Worm (Caenorhabditis elegans): ENCODE measurements around the gene C23H5.12.
A peak's percentile ranks its signal among the peaks of the same experiment; 100 is the strongest.

Gene C23H5.12

ce11 chrIV:2113362-2114056, 19.8 kb upstream of the C23H5.12 start, which contains the start of gene C23H5.8:
TSS of gene C23H5.8 (minus strand) at chrIV:2113412.
- no peak for TF ChIP-seq F13C5.2 (tag; optimal IDR thresholded peaks at IDR 0.05)

- no peak for TF ChIP-seq aly-1 (tag; optimal IDR thresholded peaks at IDR 0.05)
- no peak for TF ChIP-seq flt-1 (GFP tag; IDR thresholded peaks at IDR 0.05)
- TF ChIP-seq ets-7 (tag; optimal IDR thresholded peaks at IDR 0.05), result no peak
- TF ChIP-seq tbx-11 (GFP tag; IDR thresholded peaks at IDR 0.05), result no peak
- TF ChIP-seq hmg-4 (GFP tag; optimal IDR thresholded peaks at IDR 0.05), result no peak
- TF ChIP-seq hmbx-1 (tag; optimal IDR thresholded peaks at IDR 0.05), result no peak
- no peak for TF ChIP-seq ama-1 (optimal IDR thresholded peaks at IDR 0.05)
- TF ChIP-seq tbx-37 (GFP tag; conservative IDR thresholded peaks at IDR 0.05), result no peak
- no peak for TF ChIP-seq hnd-1 (tag; optimal IDR thresholded peaks at IDR 0.05)
- no peak for TF ChIP-seq sea-1 (GFP tag; conservative IDR thresholded peaks at IDR 0.05)
- no peak for TF ChIP-seq pes-1 (GFP tag; IDR thresholded peaks at IDR 0.05)
- no peak for TF ChIP-seq ceh-36 (tag; optimal IDR thresholded peaks at IDR 0.05)
- TF ChIP-seq ceh-13 (GFP tag; optimal IDR thresholded peaks at IDR 0.05), result no peak
- TF ChIP-seq B0310.2 (tag; optimal IDR thresholded peaks at IDR 0.05), result no peak
- no peak for TF ChIP-seq scrt-1 (GFP tag; IDR thresholded peaks at IDR 0.05)
- no peak for TF ChIP-seq tra-4 (tag; optimal IDR thresholded peaks at IDR 0.05)
Observed at ce11 chrIV:2114337-2114736, 18.9 kb upstream of the C23H5.12 start, which contains the start of gene xbx-4. TSS of gene xbx-4 (plus strand) at chrIV:2114637.

ce11 chrIV:2117268-2117667, 16.0 kb upstream of the C23H5.12 start:
- TF ChIP-seq scrt-1 (GFP tag; IDR thresholded peaks at IDR 0.05), result no peak
- no peak for TF ChIP-seq hnd-1 (tag; optimal IDR thresholded peaks at IDR 0.05)
- no peak for TF ChIP-seq tra-4 (tag; optimal IDR thresholded peaks at IDR 0.05)
- TF ChIP-seq ceh-36 (tag; optimal IDR thresholded peaks at IDR 0.05), result no peak
- no peak for TF ChIP-seq B0310.2 (tag; optimal IDR thresholded peaks at IDR 0.05)
- TF ChIP-seq flt-1 (GFP tag; IDR thresholded peaks at IDR 0.05), result no peak
- TF ChIP-seq aly-1 (tag; optimal IDR thresholded peaks at IDR 0.05), result no peak

ce11 chrIV:2122488-2122887, 10.8 kb upstream of the C23H5.12 start, which contains the start of gene glb-7:
TSS of gene glb-7 (plus strand) at chrIV:2122788.
- TF ChIP-seq tra-4 (tag; optimal IDR thresholded peaks at IDR 0.05), result no peak
- no peak for TF ChIP-seq tbx-37 (GFP tag; conservative IDR thresholded peaks at IDR 0.05)
- TF ChIP-seq hmg-4 (GFP tag; optimal IDR thresholded peaks at IDR 0.05), result no peak
- no peak for TF ChIP-seq ceh-13 (GFP tag; optimal IDR thresholded peaks at IDR 0.05)
- no peak for TF ChIP-seq flt-1 (GFP tag; IDR thresholded peaks at IDR 0.05)
- TF ChIP-seq pes-1 (GFP tag; IDR thresholded peaks at IDR 0.05), result no peak
- no peak for TF ChIP-seq F13C5.2 (tag; optimal IDR thresholded peaks at IDR 0.05)
- no peak for TF ChIP-seq hmbx-1 (tag; optimal IDR thresholded peaks at IDR 0.05)
- no peak for TF ChIP-seq ceh-36 (tag; optimal IDR thresholded peaks at IDR 0.05)
- TF ChIP-seq aly-1 (tag; optimal IDR thresholded peaks at IDR 0.05), result no peak

- TF ChIP-seq tra-4 (tag; optimal IDR thresholded peaks at IDR 0.05) (no peak), flt-1 (GFP tag; IDR thresholded peaks at IDR 0.05) (no peak), ama-1 (optimal IDR thresholded peaks at IDR 0.05) (no peak), pes-1 (GFP tag; IDR thresholded peaks at IDR 0.05) (no peak), hnd-1 (tag; optimal IDR thresholded peaks at IDR 0.05) (no peak), ceh-36 (tag; optimal IDR thresholded peaks at IDR 0.05) (no peak), aly-1 (tag; optimal IDR thresholded peaks at IDR 0.05) (no peak), scrt-1 (GFP tag; IDR thresholded peaks at IDR 0.05) (no peak)
Observed at ce11 chrIV:2127375-2127774, 5.9 kb upstream of the C23H5.12 start.

- TF ChIP-seq F13C5.2 (tag; optimal IDR thresholded peaks at IDR 0.05), result no peak
- TF ChIP-seq hnd-1 (tag; optimal IDR thresholded peaks at IDR 0.05), result no peak
- no peak for TF ChIP-seq pes-1 (GFP tag; IDR thresholded peaks at IDR 0.05)
- no peak for TF ChIP-seq hmg-4 (GFP tag; optimal IDR thresholded peaks at IDR 0.05)
- TF ChIP-seq B0310.2 (tag; optimal IDR thresholded peaks at IDR 0.05), result no peak
- TF ChIP-seq flt-1 (GFP tag; IDR thresholded peaks at IDR 0.05), result no peak
- no peak for TF ChIP-seq aly-1 (tag; optimal IDR thresholded peaks at IDR 0.05)
- no peak for TF ChIP-seq sea-1 (GFP tag; conservative IDR thresholded peaks at IDR 0.05)
- no peak for TF ChIP-seq tra-4 (tag; optimal IDR thresholded peaks at IDR 0.05)
- no peak for TF ChIP-seq hmbx-1 (tag; optimal IDR thresholded peaks at IDR 0.05)
- no peak for TF ChIP-seq ama-1 (optimal IDR thresholded peaks at IDR 0.05)
Observed at ce11 chrIV:2128761-2129160, 4.5 kb upstream of the C23H5.12 start, which contains the start of gene grl-20. TSS of gene grl-20 (minus strand) at chrIV:2128861.

- no peak for TF ChIP-seq hmg-4 (GFP tag; optimal IDR thresholded peaks at IDR 0.05)
- TF ChIP-seq hnd-1 (tag; optimal IDR thresholded peaks at IDR 0.05), result no peak
- no peak for TF ChIP-seq B0310.2 (tag; optimal IDR thresholded peaks at IDR 0.05)
- no peak for TF ChIP-seq flt-1 (GFP tag; IDR thresholded peaks at IDR 0.05)
- no peak for TF ChIP-seq scrt-1 (GFP tag; IDR thresholded peaks at IDR 0.05)
- TF ChIP-seq F13C5.2 (tag; optimal IDR thresholded peaks at IDR 0.05), result no peak
- TF ChIP-seq ceh-13 (GFP tag; optimal IDR thresholded peaks at IDR 0.05), result no peak
- no peak for TF ChIP-seq ama-1 (optimal IDR thresholded peaks at IDR 0.05)
- TF ChIP-seq ets-7 (tag; optimal IDR thresholded peaks at IDR 0.05), result no peak
- TF ChIP-seq tbx-11 (GFP tag; IDR thresholded peaks at IDR 0.05), result no peak
- TF ChIP-seq hmbx-1 (tag; optimal IDR thresholded peaks at IDR 0.05), result no peak
- TF ChIP-seq tra-4 (tag; optimal IDR thresholded peaks at IDR 0.05), result no peak
- no peak for TF ChIP-seq sea-1 (GFP tag; conservative IDR thresholded peaks at IDR 0.05)
- no peak for TF ChIP-seq aly-1 (tag; optimal IDR thresholded peaks at IDR 0.05)
- TF ChIP-seq pes-1 (GFP tag; IDR thresholded peaks at IDR 0.05), result no peak
- no peak for TF ChIP-seq ceh-36 (tag; optimal IDR thresholded peaks at IDR 0.05)
- no peak for TF ChIP-seq tbx-37 (GFP tag; conservative IDR thresholded peaks at IDR 0.05)
Observed at ce11 chrIV:2130714-2131113, 2.6 kb upstream of the C23H5.12 start, which contains the start of gene prmt-6. TSS of gene prmt-6 (plus strand) at chrIV:2130965.

ce11 chrIV:2135880-2136279, 2.6 kb downstream of the C23H5.12 start:
- TF ChIP-seq pes-1 (GFP tag; IDR thresholded peaks at IDR 0.05), result peak; percentile 57
